Worm (Caenorhabditis elegans) whole organism, dauer: ENCODE data around the gene folt-1.

Experiments
- unc-62 ChIP-seq: sonication (generic microtip); optimal IDR thresholded peaks from 2 replicates; lab custom pipeline; 2017; ENCODE audit warnings: missing biosample characterization, missing genetic modification reagents, missing genetic modification characterization

The folt-1 gene

DNA sequence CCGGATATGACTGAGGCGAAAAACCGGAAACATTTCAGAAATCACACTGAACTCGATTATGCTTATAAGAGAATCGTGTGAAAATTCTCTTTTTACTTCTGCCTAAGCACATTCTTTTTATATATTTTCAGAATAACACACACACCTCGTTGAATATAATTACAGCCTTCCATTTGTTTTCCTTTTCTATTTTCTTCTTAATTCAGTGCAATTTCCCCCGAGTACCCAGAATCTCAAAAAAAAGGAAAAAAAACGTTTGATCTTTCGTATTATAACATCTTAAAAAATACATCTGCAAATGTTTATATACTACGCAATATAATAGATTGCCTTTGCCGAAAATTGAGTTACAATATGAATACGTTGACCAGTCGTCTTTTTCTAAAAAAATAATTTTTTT is 9.5 kb upstream of the folt-1 start:
- TF ChIP-seq unc-62 (GFP tag; lab: Kevin White, UChicago): no peak

ce11 chrV:11133516-11133915 is 7.8 kb upstream of the folt-1 start:
- TF ChIP-seq unc-62 (GFP tag; lab: Kevin White, UChicago): no peak

- TF ChIP-seq unc-62 (GFP tag; lab: Kevin White, UChicago): no peak
Measured at ce11 chrV:11134296-11134695, 7.0 kb upstream of the folt-1 start, which contains the start of gene glb-3. Gene glb-3, plus strand, starts transcription at chrV:11134596.

DNA sequence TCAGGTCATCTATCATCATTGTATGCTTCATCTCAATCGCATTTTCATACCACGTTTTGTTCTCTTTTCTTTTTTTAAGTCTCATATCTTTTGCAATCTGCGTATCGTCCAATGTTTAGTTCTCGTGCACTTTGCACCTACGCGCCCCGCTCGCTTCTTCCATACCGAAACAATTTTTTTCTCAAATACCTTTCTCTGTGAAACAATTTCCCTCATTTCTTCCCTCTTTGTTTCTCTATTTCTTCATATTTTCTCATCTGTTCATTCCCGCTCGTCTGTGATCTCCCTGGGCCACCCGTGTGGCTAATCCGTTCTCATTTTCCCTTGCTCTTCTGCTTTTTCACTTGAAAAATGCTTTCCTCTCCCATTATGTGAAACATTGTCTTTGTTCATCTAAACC is 953 bp upstream of the folt-1 start:
- TF ChIP-seq unc-62 (GFP tag; lab: Kevin White, UChicago): no peak

- TF ChIP-seq unc-62 (GFP tag; lab: Kevin White, UChicago): no peak
Measured at ce11 chrV:11144694-11145093, 3.4 kb downstream of the folt-1 start, which contains the start of gene C06H2.7. Gene C06H2.7, minus strand, starts transcription at chrV:11144794.

ce11 chrV:11146958-11147779 is 5.9 kb downstream of the folt-1 start, which contains the start of the genes T19C4.24 and nlp-33:
Gene T19C4.24, minus strand, starts transcription at chrV:11147008.
Gene nlp-33, plus strand, starts transcription at chrV:11147346.
- TF ChIP-seq unc-62 (GFP tag; lab: Kevin White, UChicago): no peak

DNA sequence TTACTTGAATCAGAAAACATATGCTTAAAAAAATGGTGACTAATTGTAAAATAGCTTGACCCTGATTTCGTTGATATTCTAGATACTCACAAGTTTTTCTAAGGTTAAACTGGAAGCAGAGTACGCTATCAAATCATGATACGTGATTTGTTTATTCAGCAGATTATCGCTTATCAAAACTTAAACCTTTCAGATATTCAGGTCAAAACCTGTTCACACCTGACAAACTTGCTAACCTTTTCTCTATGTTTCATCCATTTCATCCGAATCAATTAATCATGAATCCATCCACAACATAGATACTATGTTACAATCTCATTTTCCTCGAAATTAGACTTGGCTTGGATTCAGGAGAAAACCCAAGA is 6.5 kb downstream of the folt-1 start:
- TF ChIP-seq unc-62 (GFP tag; lab: Kevin White, UChicago): no peak

- TF ChIP-seq unc-62 (GFP tag; lab: Kevin White, UChicago): no peak
Measured at ce11 chrV:11148971-11149370, 7.7 kb downstream of the folt-1 start.

ce11 chrV:11149405-11149804 is 8.1 kb downstream of the folt-1 start, which contains the start of gene T19C4.1:
Gene T19C4.1, plus strand, starts transcription at chrV:11149705.
- no peak for TF ChIP-seq unc-62 (GFP tag; lab: Kevin White, UChicago)

ce11 chrV:11152333-11152732 is 11.1 kb downstream of the folt-1 start, which contains the start of gene srg-39:
Gene srg-39, minus strand, starts transcription at chrV:11152433.
- TF ChIP-seq unc-62 (GFP tag; lab: Kevin White, UChicago): no peak

ce11 chrV:11155553-11155952 is 14.3 kb downstream of the folt-1 start, which contains the start of gene srg-38:
Gene srg-38, minus strand, starts transcription at chrV:11155653.
- TF ChIP-seq unc-62 (GFP tag; lab: Kevin White, UChicago): no peak

DNA sequence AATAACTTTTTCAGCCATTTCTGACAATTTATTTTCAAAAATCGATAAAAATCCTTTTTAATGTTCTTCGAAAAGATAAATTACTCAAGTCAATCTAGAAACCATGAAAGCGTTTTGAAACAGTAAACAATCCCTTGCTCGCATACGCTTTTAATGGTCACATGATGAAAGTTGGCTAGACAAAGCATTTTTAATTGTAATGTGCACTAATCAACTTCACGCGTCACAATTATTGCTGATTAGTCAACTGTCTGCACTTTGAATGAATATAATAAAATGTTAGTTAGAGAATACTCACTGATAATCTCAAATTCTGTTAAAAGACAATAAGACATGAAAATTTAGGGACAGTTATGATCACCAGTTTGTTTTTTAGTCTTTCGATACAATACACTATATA is 15.3 kb downstream of the folt-1 start:
- TF ChIP-seq unc-62 (GFP tag; lab: Kevin White, UChicago): no peak

DNA sequence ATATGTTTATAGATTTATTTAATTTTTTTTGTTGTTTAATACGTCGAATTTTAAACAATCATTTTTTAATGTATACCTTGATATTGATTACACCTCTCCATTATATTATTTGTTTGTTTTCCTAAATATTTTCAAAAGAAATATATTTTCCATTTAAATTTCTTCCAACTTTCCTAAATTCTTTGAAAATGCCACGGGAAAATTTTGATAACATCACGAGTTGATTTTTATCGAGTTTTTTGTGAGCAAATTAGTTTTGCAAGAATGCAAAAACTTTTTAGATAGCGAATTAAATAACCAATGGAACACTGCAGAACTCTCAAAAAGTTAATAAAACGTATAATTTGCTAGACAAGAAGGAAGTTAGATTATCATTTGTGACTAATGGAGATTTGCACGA is 16.7 kb downstream of the folt-1 start, which contains the start of gene srg-42:
TSS of gene srg-42 (minus strand) at position 101 of the 400 bp plus-strand sequence.
- TF ChIP-seq unc-62 (GFP tag; lab: Kevin White, UChicago): no peak

DNA sequence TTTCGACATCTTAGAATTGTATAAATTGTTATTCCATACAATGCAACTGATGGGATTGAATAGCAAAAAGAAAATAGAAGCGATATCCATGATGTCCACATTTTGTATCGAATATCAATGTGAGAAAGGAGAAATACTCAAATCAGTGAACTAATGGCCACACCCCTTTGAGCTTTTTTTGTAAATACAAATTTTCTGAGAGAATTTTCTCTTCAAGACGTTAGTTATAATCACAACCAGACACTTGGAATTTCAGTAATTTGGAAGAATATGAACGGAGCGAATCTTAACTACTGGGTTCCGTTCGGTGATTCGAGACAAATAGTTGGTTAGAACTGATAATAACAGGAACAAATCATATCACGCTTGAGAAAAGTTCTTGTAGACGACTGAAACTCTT is 20.5 kb downstream of the folt-1 start, which contains the start of gene srg-41:
TSS of gene srg-41 (minus strand) at position 101 of the 400 bp plus-strand sequence.
- no peak for TF ChIP-seq unc-62 (GFP tag; lab: Kevin White, UChicago)

DNA sequence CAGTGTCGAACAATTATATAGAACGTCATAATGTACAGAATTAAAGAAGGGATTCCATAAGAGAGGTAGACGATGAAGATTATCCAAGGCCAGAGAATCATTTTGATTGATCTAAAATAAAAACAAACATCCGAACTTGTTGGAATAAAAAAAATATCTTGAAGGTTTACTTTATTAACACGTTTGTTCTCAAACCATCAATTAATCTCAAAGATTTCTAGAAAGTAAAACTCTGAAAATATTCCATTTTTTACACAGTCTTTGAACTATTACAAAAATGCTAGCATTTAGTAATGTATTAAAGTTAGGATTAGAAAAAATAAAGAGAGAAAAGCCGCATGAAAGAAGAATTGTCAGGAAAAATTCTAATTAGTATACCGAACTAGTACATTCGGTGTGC is 23.2 kb downstream of the folt-1 start, which contains the start of gene srg-40:
TSS of gene srg-40 (minus strand) at position 101 of the 400 bp plus-strand sequence.
- TF ChIP-seq unc-62 (GFP tag; lab: Kevin White, UChicago): no peak

DNA sequence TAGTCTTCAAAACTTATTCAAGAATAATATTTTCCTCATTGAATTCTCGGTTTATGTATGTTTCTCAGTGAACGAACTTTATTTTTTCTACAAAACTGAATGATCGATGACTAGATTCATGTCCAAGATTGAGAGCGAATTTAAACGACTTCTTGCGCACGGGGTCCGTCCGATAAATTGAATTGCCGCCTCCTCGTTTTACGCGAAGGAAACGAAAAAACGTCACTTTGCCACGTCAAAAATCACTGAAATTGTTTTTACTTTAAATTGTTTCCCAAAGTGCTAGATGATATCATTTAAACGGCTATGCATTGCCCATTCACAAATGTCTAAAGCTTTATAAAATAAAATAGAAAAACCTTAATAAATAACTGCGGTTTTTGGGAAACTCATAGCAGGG is 26.5 kb downstream of the folt-1 start:
- TF ChIP-seq unc-62 (GFP tag; lab: Kevin White, UChicago): no peak
